Fruit fly (Drosophila melanogaster) whole organism, prepupa: Measurements from ENCODE around the gene Spn28Db.
A peak's percentile ranks its signal among the peaks of the same experiment; 100 is the strongest.

Experiments used
- CG10631 ChIP-seq: fragments of 200-800 bp; sonication (Bioruptor generic); optimal IDR thresholded peaks from 2 replicates; lab custom pipeline; 2016; ENCODE audit warnings: missing biosample characterization, missing genetic modification characterization
- CG10669 ChIP-seq: fragments of 200-800 bp; sonication (Bioruptor generic); optimal IDR thresholded peaks from 3 replicates; lab custom pipeline; 2018; ENCODE audit warnings: missing biosample characterization, mild to moderate bottlenecking, missing genetic modification characterization, moderate library complexity
- CG11902 ChIP-seq: fragments of 200-800 bp; sonication (Bioruptor generic); optimal IDR thresholded peaks from 3 replicates; lab custom pipeline; 2016; ENCODE audit warnings: missing biosample characterization, missing genetic modification characterization
- CG15336 ChIP-seq: fragments of 200-800 bp; sonication (Bioruptor generic); IDR thresholded peaks from 2 replicates; pipeline ENCODE4 v1.3.6; 2022; ENCODE audit warnings: missing biosample characterization, missing genetic modification characterization
- CG1621 ChIP-seq: fragments of 200-800 bp; sonication (Bioruptor generic); optimal IDR thresholded peaks from 3 replicates; lab custom pipeline; 2018; ENCODE audit warnings: missing biosample characterization, mild to moderate bottlenecking, missing genetic modification characterization
- CG16779 ChIP-seq: fragments of 200-800 bp; sonication (Bioruptor generic); optimal IDR thresholded peaks from 3 replicates; lab custom pipeline; 2017; ENCODE audit warnings: missing biosample characterization, mild to moderate bottlenecking, missing genetic modification characterization
- CG3032 ChIP-seq: fragments of 200-800 bp; optimal IDR thresholded peaks from 2 replicates; lab custom pipeline; 2019; ENCODE audit warnings: missing biosample characterization, mild to moderate bottlenecking, missing genetic modification characterization, moderate library complexity
- CG31627 ChIP-seq: fragments of 200-800 bp; sonication (Bioruptor generic); optimal IDR thresholded peaks from 3 replicates; lab custom pipeline; 2016; ENCODE audit warnings: missing biosample characterization, missing genetic modification characterization
- CG32006 ChIP-seq: fragments of 200-800 bp; sonication (Bioruptor generic); optimal IDR thresholded peaks from 3 replicates; lab custom pipeline; 2017; ENCODE audit warnings: missing biosample characterization, mild to moderate bottlenecking, missing genetic modification characterization
- CG34406 ChIP-seq: fragments of 200-800 bp; sonication (Bioruptor generic); optimal IDR thresholded peaks from 3 replicates; lab custom pipeline; 2016; ENCODE audit warnings: missing biosample characterization, missing genetic modification characterization
- CG3919 ChIP-seq: fragments of 200-800 bp; sonication (Bioruptor generic); optimal IDR thresholded peaks from 3 replicates; lab custom pipeline; 2016; ENCODE audit warnings: missing biosample characterization, missing genetic modification characterization
- CG6163 ChIP-seq: fragments of 200-800 bp; sonication (Bioruptor generic); IDR thresholded peaks from 3 replicates; pipeline ENCODE4 v1.3.6; 2022; ENCODE audit warnings: missing biosample characterization, missing genetic modification characterization
- CG6792 ChIP-seq: fragments of 200-800 bp; sonication (Bioruptor generic); optimal IDR thresholded peaks from 3 replicates; lab custom pipeline; 2016; ENCODE audit warnings: missing biosample characterization, missing genetic modification characterization
- CG6808 ChIP-seq: fragments of 200-800 bp; sonication (Bioruptor generic); optimal IDR thresholded peaks from 3 replicates; lab custom pipeline; 2017; ENCODE audit warnings: missing biosample characterization, missing genetic modification characterization, mild to moderate bottlenecking, moderate library complexity, missing genetic modification reagents
- CG6854 ChIP-seq: fragments of 200-800 bp; sonication (Bioruptor generic); optimal IDR thresholded peaks from 2 replicates; lab custom pipeline; 2017; ENCODE audit warnings: missing biosample characterization, mild to moderate bottlenecking, missing genetic modification characterization
- CG7368 ChIP-seq: fragments of 200-800 bp; sonication (Bioruptor generic); optimal IDR thresholded peaks from 3 replicates; lab custom pipeline; 2016; ENCODE audit warnings: missing biosample characterization, missing genetic modification characterization
- CG8319 ChIP-seq: fragments of 200-800 bp; sonication (Bioruptor generic); optimal IDR thresholded peaks from 3 replicates; lab custom pipeline; 2016; ENCODE audit warnings: missing biosample characterization, missing genetic modification characterization
- Eip93F ChIP-seq: fragments of 200-800 bp; sonication (Bioruptor generic); optimal IDR thresholded peaks from 2 replicates; lab custom pipeline; 2016; ENCODE audit warnings: missing biosample characterization, mild to moderate bottlenecking, missing genetic modification characterization
- Ets21C ChIP-seq: fragments of 200-800 bp; sonication (Bioruptor generic); optimal IDR thresholded peaks from 3 replicates; lab custom pipeline; 2016; ENCODE audit warnings: missing biosample characterization, missing genetic modification characterization
- Ets96B ChIP-seq: fragments of 200-800 bp; optimal IDR thresholded peaks from 2 replicates; lab custom pipeline; 2019; ENCODE audit warnings: missing biosample characterization, mild to moderate bottlenecking, missing genetic modification characterization, moderate library complexity
- Gug ChIP-seq: fragments of 200-800 bp; sonication (Bioruptor generic); IDR thresholded peaks from 2 replicates; pipeline ENCODE4 v1.3.6; 2022; ENCODE audit warnings: missing biosample characterization, missing genetic modification characterization
- Hr38 ChIP-seq: sonication (Bioruptor generic); optimal IDR thresholded peaks from 2 replicates; lab custom pipeline; 2016; ENCODE audit warnings: missing biosample characterization, missing genetic modification characterization
- Hr39 ChIP-seq: fragments of 200-800 bp; sonication (Bioruptor generic); optimal IDR thresholded peaks from 2 replicates; lab custom pipeline; 2016; ENCODE audit warnings: missing biosample characterization, missing genetic modification characterization
- Lpt ChIP-seq: fragments of 200-800 bp; sonication (Bioruptor generic); optimal IDR thresholded peaks from 3 replicates; lab custom pipeline; 2016; ENCODE audit warnings: missing biosample characterization, missing genetic modification characterization
- Met ChIP-seq: fragments of 200-800 bp; sonication (Bioruptor generic); optimal IDR thresholded peaks from 3 replicates; lab custom pipeline; 2016; ENCODE audit warnings: missing biosample characterization, missing genetic modification characterization
- OdsH ChIP-seq: fragments of 200-800 bp; sonication (Bioruptor generic); optimal IDR thresholded peaks from 3 replicates; lab custom pipeline; 2016; ENCODE audit warnings: missing biosample characterization, missing genetic modification characterization
- Smox ChIP-seq: fragments of 200-800 bp; sonication (Bioruptor generic); optimal IDR thresholded peaks from 3 replicates; lab custom pipeline; 2016; ENCODE audit warnings: missing biosample characterization, missing genetic modification characterization
- Sox102F ChIP-seq: fragments of 200-800 bp; sonication (Bioruptor generic); optimal IDR thresholded peaks from 2 replicates; lab custom pipeline; 2016; ENCODE audit warnings: missing biosample characterization, mild to moderate bottlenecking, missing genetic modification characterization
- Sox14 ChIP-seq: fragments of 200-800 bp; sonication (Bioruptor generic); optimal IDR thresholded peaks from 3 replicates; lab custom pipeline; 2016; ENCODE audit warnings: missing biosample characterization, missing genetic modification characterization
- Sox15 ChIP-seq: fragments of 200-800 bp; sonication (Bioruptor generic); optimal IDR thresholded peaks from 3 replicates; lab custom pipeline; 2016; ENCODE audit warnings: missing biosample characterization, missing genetic modification characterization
- cyc ChIP-seq: fragments of 200-800 bp; sonication (Bioruptor generic); optimal IDR thresholded peaks from 3 replicates; lab custom pipeline; 2016; ENCODE audit warnings: missing biosample characterization, missing genetic modification characterization
- dac ChIP-seq: fragments of 200-800 bp; sonication (Bioruptor generic); optimal IDR thresholded peaks from 2 replicates; lab custom pipeline; 2017; ENCODE audit warnings: missing biosample characterization, mild to moderate bottlenecking, missing genetic modification characterization
- esn ChIP-seq: fragments of 200-800 bp; sonication (Bioruptor generic); optimal IDR thresholded peaks from 2 replicates; lab custom pipeline; 2016; ENCODE audit warnings: missing biosample characterization, mild to moderate bottlenecking, missing genetic modification characterization, moderate library complexity
- fd59A ChIP-seq: fragments of 200-800 bp; sonication (Bioruptor generic); optimal IDR thresholded peaks from 2 replicates; lab custom pipeline; 2017; ENCODE audit warnings: missing biosample characterization, mild to moderate bottlenecking, missing genetic modification characterization, missing genetic modification reagents
- lz ChIP-seq: fragments of 200-800 bp; sonication (Bioruptor generic); optimal IDR thresholded peaks from 3 replicates; lab custom pipeline; 2016; ENCODE audit warnings: missing biosample characterization, missing genetic modification characterization
- pdm3 ChIP-seq: fragments of 200-800 bp; sonication (Bioruptor generic); optimal IDR thresholded peaks from 3 replicates; lab custom pipeline; 2016; ENCODE audit warnings: missing biosample characterization, missing genetic modification characterization
- salr ChIP-seq, 2 experiments: fragments of 200-800 bp; sonication (Bioruptor generic); optimal IDR thresholded peaks; 3 replicates each; lab custom pipeline; 2016 to 2018; ENCODE audit warnings: missing biosample characterization in 2 of 2, missing genetic modification characterization in 2 of 2, mild to moderate bottlenecking in 1 of 2
- spab ChIP-seq: fragments of 200-800 bp; sonication (Bioruptor generic); optimal IDR thresholded peaks from 2 replicates; lab custom pipeline; 2017; ENCODE audit warnings: missing biosample characterization, mild to moderate bottlenecking, missing genetic modification characterization, missing genetic modification reagents
- ss ChIP-seq, 2 experiments: fragments of 200-800 bp; sonication (Bioruptor generic); optimal IDR thresholded peaks; 2 replicates in 1 of 2; 3 replicates in 1 of 2; lab custom pipeline; 2017 to 2018; ENCODE audit warnings: mild to moderate bottlenecking in 2 of 2, missing biosample characterization in 2 of 2, missing genetic modification characterization in 2 of 2, moderate library complexity in 1 of 2
- svp ChIP-seq: fragments of 200-800 bp; sonication (Bioruptor generic); peaks from one replicate; lab custom pipeline; 2016; ENCODE audit warnings: missing biosample characterization, missing genetic modification characterization
- topi ChIP-seq: fragments of 200-800 bp; sonication (Bioruptor generic); optimal IDR thresholded peaks from 3 replicates; lab custom pipeline; 2016; ENCODE audit warnings: missing biosample characterization, missing genetic modification characterization

The Spn28Db gene

dm6 chr2L:7932091-7932769 lies 41.7 kb upstream of the Spn28Db start (continued):
- TF ChIP-seq Ets96B (peak; percentile 34), Eip93F (GFP tag; lab: Kevin White, UChicago) (no peak), Smox (GFP tag; lab: Kevin White, UChicago) (peak; percentile 44), spab (GFP tag; lab: Kevin White, UChicago) (peak; percentile 5), salr (GFP tag; optimal IDR thresholded peaks at IDR 0.05; lab: Kevin White, UChicago) (peak in 1 of 2 experiments; percentile 7), Gug (peak; percentile 21; the same call in 1 of the 2 replicates), CG10669 (peak; percentile 36), Ets21C (GFP tag; lab: Kevin White, UChicago) (peak; percentile 11), CG6792 (GFP tag; lab: Kevin White, UChicago) (peak; percentile 29)

- TF ChIP-seq CG3032 (tag; lab: Kevin White, UChicago) (no peak), CG10669 (no peak), Ets96B (no peak), CG32006 (GFP tag; lab: Kevin White, UChicago) (no peak), ss (GFP tag; optimal IDR thresholded peaks at IDR 0.05; lab: Kevin White, UChicago) (no peak), topi (GFP tag; lab: Kevin White, UChicago) (no peak), Ets21C (GFP tag; lab: Kevin White, UChicago) (no peak), esn (GFP tag; lab: Kevin White, UChicago) (no peak), CG7368 (GFP tag; lab: Kevin White, UChicago) (no peak), cyc (GFP tag; lab: Kevin White, UChicago) (no peak), Hr39 (GFP tag; lab: Kevin White, UChicago) (no peak), Met (GFP tag; lab: Kevin White, UChicago) (no peak), CG8319 (GFP tag; lab: Kevin White, UChicago) (no peak), CG16779 (no peak)
Measured at dm6 chr2L:7931218-7931617, 40.7 kb upstream of the Spn28Db start.

- no peak for TF ChIP-seq CG34406 (GFP tag; lab: Kevin White, UChicago)
Measured at dm6 chr2L:7930737-7931136, 40.2 kb upstream of the Spn28Db start.

dm6 chr2L:7926288-7927061 lies 36.0 kb upstream of the Spn28Db start:
- TF ChIP-seq Ets96B (peak; percentile 34), CG10631 (GFP tag; lab: Kevin White, UChicago) (no peak), CG1621 (tag; lab: Kevin White, UChicago) (no peak), CG3919 (GFP tag; lab: Kevin White, UChicago) (peak; percentile 33), Hr39 (GFP tag; lab: Kevin White, UChicago) (peak; percentile 4), pdm3 (GFP tag; lab: Kevin White, UChicago) (peak; percentile 42), CG10669 (peak; percentile 12), Eip93F (GFP tag; lab: Kevin White, UChicago) (peak; percentile 31), fd59A (GFP tag; lab: Kevin White, UChicago) (no peak), OdsH (peak; percentile 43), cyc (GFP tag; lab: Kevin White, UChicago) (no peak), CG6854 (GFP tag; lab: Kevin White, UChicago) (no peak), CG15336 (peak; percentile 73), Hr38 (GFP tag; lab: Kevin White, UChicago) (no peak), Sox15 (GFP tag; lab: Kevin White, UChicago) (no peak), lz (GFP tag; lab: Kevin White, UChicago) (peak; percentile 19), CG16779 (peak; percentile 53), CG6808 (peak; percentile 4), CG3032 (tag; lab: Kevin White, UChicago) (no peak), CG6792 (GFP tag; lab: Kevin White, UChicago) (no peak), Sox14 (GFP tag; lab: Kevin White, UChicago) (peak; percentile 59), svp (GFP tag; lab: Kevin White, UChicago) (peak; percentile 95), Sox102F (peak; percentile 66), dac (no peak), CG6163 (GFP tag; lab: Robert Waterston, UW) (peak; percentile 54; the same call in 2 of the 3 replicates), CG11902 (GFP tag; lab: Kevin White, UChicago) (no peak), Smox (GFP tag; lab: Kevin White, UChicago) (peak; percentile 43), CG31627 (GFP tag; lab: Kevin White, UChicago) (peak; percentile 3), Lpt (GFP tag; lab: Kevin White, UChicago) (no peak), Met (GFP tag; lab: Kevin White, UChicago) (peak; percentile 55)
